Worm (Caenorhabditis elegans) whole organism, L3 larva: ENCODE measurements around the gene C02F5.2.

ENCODE experiments used
- ZK546.5 ChIP-seq: sonication (generic microtip); optimal IDR thresholded peaks from 2 replicates; lab custom pipeline; 2017; ENCODE audit warnings: missing biosample characterization, missing genetic modification characterization
- ceh-28 ChIP-seq: fragments of 150-350 bp; optimal IDR thresholded peaks from 2 replicates; lab custom pipeline; 2014; ENCODE audit warnings: missing biosample characterization, missing genetic modification reagents, missing genetic modification characterization
- daf-12 ChIP-seq: fragments of 150-350 bp; optimal IDR thresholded peaks from 2 replicates; lab custom pipeline; 2014; ENCODE audit warnings: missing biosample characterization, missing genetic modification reagents, missing genetic modification characterization
- egl-27 ChIP-seq: sonication (generic microtip); optimal IDR thresholded peaks from 4 replicates; lab custom pipeline; 2017; ENCODE audit warnings: missing biosample characterization, missing genetic modification reagents, missing genetic modification characterization
- elt-1 ChIP-seq: fragments of 150-350 bp; optimal IDR thresholded peaks from 2 replicates; lab custom pipeline; 2014; ENCODE audit warnings: missing biosample characterization, missing genetic modification characterization
- elt-2 ChIP-seq: sonication (generic microtip); optimal IDR thresholded peaks from 2 replicates; lab custom pipeline; 2016; ENCODE audit warnings: missing genetic modification reagents, mild to moderate bottlenecking, missing genetic modification characterization, missing compliant biosample characterization
- elt-3 ChIP-seq, 3 experiments: fragments of 150-350 bp in 1 of 3; sonication (generic microtip) in 2 of 3; optimal IDR thresholded peaks; 2 replicates in 2 of 3; 4 replicates in 1 of 3; lab custom pipeline; 2014 to 2017; ENCODE audit warnings: missing biosample characterization in 3 of 3, missing genetic modification characterization in 3 of 3
- eor-1 ChIP-seq, 2 experiments: fragments of 150-350 bp; optimal IDR thresholded peaks; 2 replicates each; lab custom pipeline; 2014 to 2018; ENCODE audit warnings: missing biosample characterization in 2 of 2, missing genetic modification characterization in 2 of 2
- fkh-10 ChIP-seq: sonication (generic microtip); optimal IDR thresholded peaks from 2 replicates; lab custom pipeline; 2017; ENCODE audit warnings: missing biosample characterization, missing genetic modification reagents, missing genetic modification characterization
- fkh-2 ChIP-seq: fragments of 150-350 bp; optimal IDR thresholded peaks from 2 replicates; lab custom pipeline; 2014; ENCODE audit warnings: missing biosample characterization, missing genetic modification reagents, missing genetic modification characterization
- jun-1 ChIP-seq: fragments of 150-350 bp; optimal IDR thresholded peaks from 2 replicates; lab custom pipeline; 2014; ENCODE audit warnings: missing biosample characterization, missing genetic modification reagents, missing genetic modification characterization
- lin-15B ChIP-seq: fragments of 150-350 bp; optimal IDR thresholded peaks from 2 replicates; lab custom pipeline; 2014; ENCODE audit warnings: missing biosample characterization, missing genetic modification characterization
- lin-39 ChIP-seq: fragments of 150-350 bp; optimal IDR thresholded peaks from 2 replicates; lab custom pipeline; 2018; ENCODE audit warnings: missing biosample characterization, missing genetic modification reagents, missing genetic modification characterization
- mml-1 ChIP-seq: fragments of 150-350 bp; sonication (generic microtip); optimal IDR thresholded peaks from 3 replicates; lab custom pipeline; 2014; ENCODE audit warnings: missing biosample characterization, missing genetic modification characterization
- nfya-1 ChIP-seq: sonication (generic microtip); optimal IDR thresholded peaks from 2 replicates; lab custom pipeline; 2017; ENCODE audit warnings: missing genetic modification characterization, mild to moderate bottlenecking, missing compliant biosample characterization, antibody characterized with exemption, moderate library complexity; ENCODE audit not compliant: insufficient read depth
- nhr-11 ChIP-seq: fragments of 150-350 bp; optimal IDR thresholded peaks from 2 replicates; lab custom pipeline; 2014; ENCODE audit warnings: missing biosample characterization, missing genetic modification characterization
- nhr-23 ChIP-seq: fragments of 150-350 bp; optimal IDR thresholded peaks from 2 replicates; lab custom pipeline; 2014; ENCODE audit warnings: missing biosample characterization, missing genetic modification reagents, missing genetic modification characterization
- nhr-237 ChIP-seq: fragments of 150-350 bp; optimal IDR thresholded peaks from 2 replicates; lab custom pipeline; 2014; ENCODE audit warnings: missing biosample characterization, missing genetic modification characterization
- nhr-25 ChIP-seq: sonication (generic microtip); optimal IDR thresholded peaks from 2 replicates; lab custom pipeline; 2017; ENCODE audit warnings: missing biosample characterization, missing genetic modification characterization
- nhr-77 ChIP-seq: fragments of 150-350 bp; optimal IDR thresholded peaks from 2 replicates; lab custom pipeline; 2014; ENCODE audit warnings: missing biosample characterization, missing genetic modification characterization
- pha-4 ChIP-seq: fragments of 150-350 bp; optimal IDR thresholded peaks from 2 replicates; lab custom pipeline; 2014; ENCODE audit warnings: missing biosample characterization, missing genetic modification reagents, missing genetic modification characterization
- skn-1 ChIP-seq: fragments of 150-350 bp; optimal IDR thresholded peaks from 2 replicates; lab custom pipeline; 2014; ENCODE audit warnings: missing biosample characterization, missing genetic modification characterization
- snpc-4 ChIP-seq: fragments of 150-350 bp; optimal IDR thresholded peaks from 2 replicates; lab custom pipeline; 2014; ENCODE audit warnings: missing biosample characterization, missing genetic modification characterization
- tbx-2 ChIP-seq: sonication (generic microtip); optimal IDR thresholded peaks from 2 replicates; lab custom pipeline; 2016; ENCODE audit warnings: mild to moderate bottlenecking, missing genetic modification characterization, missing compliant biosample characterization
- unc-62 ChIP-seq: fragments of 150-350 bp; sonication (generic microtip); optimal IDR thresholded peaks from 4 replicates; lab custom pipeline; 2014; ENCODE audit warnings: missing biosample characterization, missing genetic modification reagents, missing genetic modification characterization
- ztf-4 ChIP-seq: fragments of 150-350 bp; optimal IDR thresholded peaks from 2 replicates; lab custom pipeline; 2014; ENCODE audit warnings: missing biosample characterization, missing genetic modification characterization

Gene C02F5.2

ce11 chrIII:8263377-8263776 lies 14.0 kb downstream of the C02F5.2 start, which contains the start of gene col-91:
Gene col-91 (minus strand): TSS chrIII:8263664.
- TF ChIP-seq elt-3 (tag; optimal IDR thresholded peaks at IDR 0.05; lab: Kevin White, UChicago) (peak in 1 of 3 experiments; percentile 90), ZK546.5 (tag; lab: Kevin White, UChicago) (no peak), nhr-25 (tag; lab: Kevin White, UChicago) (peak; percentile 78), ztf-4 (tag; lab: Kevin White, UChicago) (no peak), skn-1 (tag; lab: Kevin White, UChicago) (no peak)

ce11 chrIII:8265753-8266152 lies 16.3 kb downstream of the C02F5.2 start, which contains the start of gene mrps-9:
Gene mrps-9 (plus strand): TSS chrIII:8266062.
- TF ChIP-seq nhr-237 (tag; lab: Kevin White, UChicago) = no peak
- no peak for TF ChIP-seq egl-27 (tag; lab: Kevin White, UChicago)
- TF ChIP-seq eor-1 (tag; optimal IDR thresholded peaks at IDR 0.05; lab: Kevin White, UChicago) = no peak
- TF ChIP-seq ceh-28 (tag; lab: Kevin White, UChicago) = no peak
- TF ChIP-seq tbx-2 = no peak
- no peak for TF ChIP-seq fkh-10 (GFP tag; lab: Kevin White, UChicago)
- peak; percentile 51 for TF ChIP-seq lin-15B (tag; lab: Kevin White, UChicago)
- no peak for TF ChIP-seq unc-62 (GFP tag; lab: Kevin White, UChicago)
- peak; percentile 3 for TF ChIP-seq nfya-1 (tag; lab: Kevin White, UChicago)

ce11 chrIII:8268296-8268695 lies 18.9 kb downstream of the C02F5.2 start, which contains the start of the genes F09G8.7 and crn-7:
Gene F09G8.7 (minus strand): TSS chrIII:8268355.
Gene crn-7 (plus strand): TSS chrIII:8268531.
- TF ChIP-seq nhr-25 (tag; lab: Kevin White, UChicago) (peak; percentile 9), lin-15B (tag; lab: Kevin White, UChicago) (peak; percentile 71), nfya-1 (tag; lab: Kevin White, UChicago) (peak; percentile 51), nhr-23 (tag; lab: Kevin White, UChicago) (peak; percentile 42), pha-4 (tag; lab: Kevin White, UChicago) (peak; percentile 61), nhr-11 (no peak), jun-1 (no peak), snpc-4 (tag; lab: Kevin White, UChicago) (peak; percentile 26)

ce11 chrIII:8271676-8272225 lies 22.3 kb downstream of the C02F5.2 start, which contains the start of the genes mps-4 and F09G8.10:
Gene mps-4 (minus strand): TSS chrIII:8271776.
Gene F09G8.10 (minus strand): TSS chrIII:8272175.
- no peak for TF ChIP-seq ZK546.5 (tag; lab: Kevin White, UChicago)
- no peak for TF ChIP-seq nfya-1 (tag; lab: Kevin White, UChicago)
- no peak for TF ChIP-seq unc-62 (GFP tag; lab: Kevin White, UChicago)
- TF ChIP-seq ceh-28 (tag; lab: Kevin White, UChicago) = no peak
- TF ChIP-seq lin-39 (tag; lab: Kevin White, UChicago) = no peak
- TF ChIP-seq fkh-2 = no peak
- TF ChIP-seq, all 47 proteins: peak for 0

ce11 chrIII:8275871-8276270 lies 26.5 kb downstream of the C02F5.2 start, which contains the start of gene clec-160:
Gene clec-160 (minus strand): TSS chrIII:8275971.
- TF ChIP-seq tbx-2 (no peak), elt-2 (tag; lab: Kevin White, UChicago) (peak; percentile 6)

ce11 chrIII:8278801-8279200 lies 29.4 kb downstream of the C02F5.2 start, which contains the start of gene mig-10:
Gene mig-10 (plus strand): TSS chrIII:8279101.
- TF ChIP-seq tbx-2 = no peak
- TF ChIP-seq daf-12 (tag; lab: Kevin White, UChicago) = no peak
- no peak for TF ChIP-seq nhr-23 (tag; lab: Kevin White, UChicago)
- TF ChIP-seq mml-1 = no peak
- no peak for TF ChIP-seq nhr-77 (tag; lab: Kevin White, UChicago)
- TF ChIP-seq elt-1 (tag; lab: Kevin White, UChicago) = no peak
- TF ChIP-seq nhr-25 (tag; lab: Kevin White, UChicago) = no peak
- TF ChIP-seq jun-1 = no peak

- TF ChIP-seq elt-1 (tag; lab: Kevin White, UChicago) = peak; percentile 20
- no peak for TF ChIP-seq elt-2 (tag; lab: Kevin White, UChicago)
- no peak for TF ChIP-seq nhr-25 (tag; lab: Kevin White, UChicago)
- no peak for TF ChIP-seq ceh-28 (tag; lab: Kevin White, UChicago)
Observed at ce11 chrIII:8279567-8279966, 30.1 kb downstream of the C02F5.2 start.
